Worm (Caenorhabditis elegans) whole organism, mixed stage, embryonic: ENCODE results near the gene C17H12.11.

Source experiments
- M03D4.4 ChIP-seq: sonication (generic microtip); optimal IDR thresholded peaks from 2 replicates; lab custom pipeline; 2017; ENCODE audit warnings: mild to moderate bottlenecking, missing genetic modification characterization, missing compliant biosample characterization
- bed-3 ChIP-seq: fragments of 200-800 bp; sonication (Bioruptor generic); optimal IDR thresholded peaks from 3 replicates; lab custom pipeline; 2018; ENCODE audit warnings: mild to moderate bottlenecking, missing genetic modification characterization, moderate library complexity, missing compliant biosample characterization
- blmp-1 ChIP-seq: fragments of 150-350 bp; optimal IDR thresholded peaks from 2 replicates; lab custom pipeline; 2014; ENCODE audit warnings: missing biosample characterization, missing genetic modification characterization
- ceh-39 ChIP-seq: fragments of 150-350 bp; optimal IDR thresholded peaks from 2 replicates; lab custom pipeline; 2014; ENCODE audit warnings: missing biosample characterization, missing genetic modification characterization
- ceh-43 ChIP-seq: fragments of 200-800 bp; sonication (Bioruptor generic); optimal IDR thresholded peaks from 2 replicates; lab custom pipeline; 2018; ENCODE audit warnings: mild to moderate bottlenecking, missing genetic modification characterization, moderate library complexity, missing compliant biosample characterization
- ceh-83 ChIP-seq: fragments of 200-800 bp; sonication (Bioruptor generic); optimal IDR thresholded peaks from 2 replicates; lab custom pipeline; 2018; ENCODE audit warnings: mild to moderate bottlenecking, missing genetic modification characterization, missing compliant biosample characterization
- ces-1 ChIP-seq: fragments of 150-350 bp; optimal IDR thresholded peaks from 2 replicates; lab custom pipeline; 2014; ENCODE audit warnings: missing biosample characterization, missing genetic modification reagents, missing genetic modification characterization
- cnd-1 ChIP-seq: fragments of 200-800 bp; sonication (Bioruptor generic); optimal IDR thresholded peaks from 2 replicates; lab custom pipeline; 2018; ENCODE audit warnings: mild to moderate bottlenecking, missing genetic modification characterization, missing compliant biosample characterization
- drap-1 ChIP-seq: fragments of 200-800 bp; sonication (Bioruptor generic); optimal IDR thresholded peaks from 3 replicates; lab custom pipeline; 2018; ENCODE audit warnings: mild to moderate bottlenecking, missing genetic modification characterization, missing compliant biosample characterization
- elt-1 ChIP-seq: sonication (generic microtip); optimal IDR thresholded peaks from 2 replicates; lab custom pipeline; 2017; ENCODE audit warnings: missing genetic modification characterization, mild to moderate bottlenecking, missing compliant biosample characterization, antibody characterized with exemption, moderate library complexity, borderline replicate concordance; ENCODE audit not compliant: insufficient read depth
- elt-3 ChIP-seq: fragments of 150-350 bp; optimal IDR thresholded peaks from 2 replicates; lab custom pipeline; 2014; ENCODE audit warnings: missing biosample characterization, missing genetic modification characterization
- flh-1 ChIP-seq: fragments of 200-800 bp; sonication (Bioruptor generic); optimal IDR thresholded peaks from 2 replicates; lab custom pipeline; 2018; ENCODE audit warnings: mild to moderate bottlenecking, missing genetic modification characterization, moderate library complexity, missing compliant biosample characterization
- ham-2 ChIP-seq: fragments of 200-800 bp; sonication (Bioruptor generic); optimal IDR thresholded peaks from 2 replicates; lab custom pipeline; 2018; ENCODE audit warnings: mild to moderate bottlenecking, missing genetic modification characterization, missing compliant biosample characterization
- hlh-1 ChIP-seq: fragments of 150-350 bp; optimal IDR thresholded peaks from 2 replicates; lab custom pipeline; 2014; ENCODE audit warnings: missing biosample characterization, missing genetic modification reagents, missing genetic modification characterization
- lin-13 ChIP-seq: fragments of 150-350 bp; optimal IDR thresholded peaks from 2 replicates; lab custom pipeline; 2014; ENCODE audit warnings: missing biosample characterization, missing genetic modification characterization
- lin-32 ChIP-seq: fragments of 200-800 bp; sonication (Bioruptor generic); optimal IDR thresholded peaks from 2 replicates; lab custom pipeline; 2018; ENCODE audit warnings: mild to moderate bottlenecking, missing genetic modification characterization, missing compliant biosample characterization
- lsy-2 ChIP-seq: fragments of 150-350 bp; optimal IDR thresholded peaks from 2 replicates; lab custom pipeline; 2014; ENCODE audit warnings: missing biosample characterization, missing genetic modification characterization
- mab-5 ChIP-seq: fragments of 150-350 bp; optimal IDR thresholded peaks from 2 replicates; lab custom pipeline; 2014; ENCODE audit warnings: missing biosample characterization, missing genetic modification characterization
- mep-1 ChIP-seq: fragments of 150-350 bp; optimal IDR thresholded peaks from 2 replicates; lab custom pipeline; 2017; ENCODE audit warnings: missing biosample characterization, missing genetic modification reagents, missing genetic modification characterization, inconsistent platforms
- mls-2 ChIP-seq: sonication (generic microtip); optimal IDR thresholded peaks from 2 replicates; lab custom pipeline; 2016; ENCODE audit warnings: mild to moderate bottlenecking, missing genetic modification characterization, moderate library complexity, missing compliant biosample characterization
- nhr-12 ChIP-seq: fragments of 150-350 bp; optimal IDR thresholded peaks from 2 replicates; lab custom pipeline; 2014; ENCODE audit warnings: missing biosample characterization, missing genetic modification characterization
- nhr-2 ChIP-seq: fragments of 150-350 bp; optimal IDR thresholded peaks from 2 replicates; lab custom pipeline; 2014; ENCODE audit warnings: missing biosample characterization, missing genetic modification characterization
- nhr-237 ChIP-seq: fragments of 150-350 bp; optimal IDR thresholded peaks from 2 replicates; lab custom pipeline; 2014; ENCODE audit warnings: missing biosample characterization, missing genetic modification characterization
- nhr-28 ChIP-seq: fragments of 150-350 bp; optimal IDR thresholded peaks from 2 replicates; lab custom pipeline; 2014; ENCODE audit warnings: missing biosample characterization, missing genetic modification characterization
- nhr-76 ChIP-seq: sonication (generic microtip); optimal IDR thresholded peaks from 2 replicates; lab custom pipeline; 2017; ENCODE audit warnings: missing biosample characterization, missing genetic modification characterization
- pha-4 ChIP-seq: fragments of 150-350 bp; optimal IDR thresholded peaks from 2 replicates; lab custom pipeline; 2018; ENCODE audit warnings: missing biosample characterization, missing genetic modification reagents, missing genetic modification characterization
- sem-2 ChIP-seq: fragments of 200-800 bp; sonication (Bioruptor generic); optimal IDR thresholded peaks from 2 replicates; lab custom pipeline; 2018; ENCODE audit warnings: mild to moderate bottlenecking, missing genetic modification characterization, missing compliant biosample characterization
- snpc-4 ChIP-seq: fragments of 150-350 bp; optimal IDR thresholded peaks from 2 replicates; lab custom pipeline; 2014; ENCODE audit warnings: missing biosample characterization, missing genetic modification characterization
- sptf-1 ChIP-seq: sonication (generic microtip); optimal IDR thresholded peaks from 2 replicates; lab custom pipeline; 2017; ENCODE audit warnings: mild to moderate bottlenecking, missing genetic modification characterization, moderate library complexity, missing compliant biosample characterization
- tbx-8 ChIP-seq: fragments of 200-800 bp; sonication (Bioruptor generic); optimal IDR thresholded peaks from 2 replicates; lab custom pipeline; 2018; ENCODE audit warnings: mild to moderate bottlenecking, missing genetic modification characterization, moderate library complexity, missing compliant biosample characterization
- unc-120 ChIP-seq: sonication (generic microtip); optimal IDR thresholded peaks from 2 replicates; lab custom pipeline; 2017; ENCODE audit warnings: missing genetic modification characterization, missing compliant biosample characterization; ENCODE audit not compliant: poor library complexity, severe bottlenecking
- unc-39 ChIP-seq: fragments of 150-350 bp; optimal IDR thresholded peaks from 2 replicates; lab custom pipeline; 2014; ENCODE audit warnings: missing biosample characterization, missing genetic modification characterization
- unc-62 ChIP-seq: fragments of 150-350 bp; optimal IDR thresholded peaks from 2 replicates; lab custom pipeline; 2014; ENCODE audit warnings: missing biosample characterization, missing genetic modification reagents, missing genetic modification characterization
- zip-8 ChIP-seq: fragments of 150-350 bp; optimal IDR thresholded peaks from 2 replicates; lab custom pipeline; 2014; ENCODE audit warnings: missing biosample characterization, missing genetic modification characterization
- ztf-11 ChIP-seq: fragments of 150-350 bp; optimal IDR thresholded peaks from 2 replicates; lab custom pipeline; 2014; ENCODE audit warnings: missing biosample characterization, missing genetic modification characterization

The C17H12.11 gene

DNA sequence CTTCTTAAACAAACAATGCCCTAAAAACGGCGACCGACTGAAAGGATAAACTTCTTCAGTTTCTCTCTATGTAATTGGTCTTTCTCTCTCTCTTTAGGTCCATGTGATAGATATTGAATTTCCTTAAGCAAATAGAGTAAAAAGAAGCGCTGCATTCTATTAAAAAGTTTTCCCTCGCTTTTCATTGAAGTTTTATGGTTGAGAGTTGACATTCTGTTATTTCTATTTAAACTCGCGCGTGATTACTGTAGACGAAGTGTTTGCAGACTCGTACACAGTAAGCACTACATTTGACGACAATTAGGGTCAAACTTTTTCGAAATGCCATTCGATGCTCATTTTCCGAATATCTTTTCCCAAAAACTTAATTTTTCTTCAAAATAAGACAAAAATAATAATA, 25.0 kb upstream of the C17H12.11 start:
- TF ChIP-seq unc-39 (no peak), tbx-8 (GFP tag; lab: Kevin White, UChicago) (no peak), blmp-1 (tag; lab: Kevin White, UChicago) (no peak), lin-13 (tag; lab: Kevin White, UChicago) (no peak), unc-120 (tag; lab: Kevin White, UChicago) (no peak), nhr-2 (tag; lab: Kevin White, UChicago) (no peak)
- TF ChIP-seq, all 35 proteins: peak for 0

DNA sequence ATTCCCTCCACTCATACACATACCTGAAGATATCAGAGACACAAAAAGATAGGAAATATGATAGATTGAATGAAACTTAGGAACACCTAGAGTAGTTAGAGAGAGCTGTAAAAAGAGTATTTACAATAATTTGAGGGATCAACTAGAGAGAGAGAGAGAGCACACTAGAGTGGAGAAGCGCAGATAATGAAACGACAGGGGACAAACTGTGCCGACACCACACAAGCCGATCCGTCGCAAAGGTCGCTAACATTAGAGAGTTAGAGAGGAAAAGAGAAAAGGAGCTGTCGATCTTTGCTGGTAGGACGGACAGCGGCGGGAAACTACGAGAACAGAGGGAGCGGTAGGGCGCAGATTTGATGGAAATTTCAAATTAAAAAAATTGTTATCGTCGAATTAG, 17.0 kb upstream of the C17H12.11 start, which contains the start of gene dyci-1:
Gene dyci-1, minus strand, starts transcription at position 122 of the 400 bp plus-strand sequence.
- TF ChIP-seq hlh-1 (tag; lab: Kevin White, UChicago) (peak; percentile 41), ztf-11 (tag; lab: Kevin White, UChicago) (no peak), elt-3 (tag; lab: Kevin White, UChicago) (no peak), ham-2 (GFP tag; lab: Kevin White, UChicago) (peak; percentile 91), unc-62 (GFP tag; lab: Kevin White, UChicago) (no peak), nhr-237 (tag; lab: Kevin White, UChicago) (no peak), pha-4 (tag; lab: Kevin White, UChicago) (peak; percentile 38), unc-120 (tag; lab: Kevin White, UChicago) (peak; percentile 77)

DNA sequence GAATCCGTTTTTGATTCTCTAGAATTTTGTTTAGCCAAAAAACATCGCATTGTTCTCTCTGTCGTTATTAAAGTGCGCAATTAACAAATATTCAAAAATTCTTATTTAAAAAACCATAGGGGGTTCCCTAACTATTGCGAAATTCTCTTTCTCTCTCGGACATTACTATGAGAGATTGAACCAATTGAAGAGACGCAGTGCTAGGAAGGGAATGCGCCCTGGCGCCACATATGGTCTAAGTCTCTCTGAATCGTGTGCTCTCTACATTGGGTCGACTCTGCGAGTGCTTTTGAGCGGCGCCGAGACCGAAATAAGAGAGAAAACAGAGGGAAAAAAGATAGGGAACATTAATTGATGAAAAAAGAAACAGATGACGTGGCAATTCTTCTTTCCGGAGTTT, 16.3 kb upstream of the C17H12.11 start:
- TF ChIP-seq pha-4 (tag; lab: Kevin White, UChicago) (no peak), zip-8 (tag; lab: Kevin White, UChicago) (no peak), mep-1 (tag; lab: Kevin White, UChicago) (peak; percentile 25), unc-120 (tag; lab: Kevin White, UChicago) (peak; percentile 80), nhr-237 (tag; lab: Kevin White, UChicago) (peak; percentile 49), ces-1 (GFP tag; lab: Kevin White, UChicago) (peak; percentile 35), drap-1 (GFP tag; lab: Kevin White, UChicago) (no peak), ham-2 (GFP tag; lab: Kevin White, UChicago) (no peak)
- TF ChIP-seq, all 35 proteins: peak for 4

DNA sequence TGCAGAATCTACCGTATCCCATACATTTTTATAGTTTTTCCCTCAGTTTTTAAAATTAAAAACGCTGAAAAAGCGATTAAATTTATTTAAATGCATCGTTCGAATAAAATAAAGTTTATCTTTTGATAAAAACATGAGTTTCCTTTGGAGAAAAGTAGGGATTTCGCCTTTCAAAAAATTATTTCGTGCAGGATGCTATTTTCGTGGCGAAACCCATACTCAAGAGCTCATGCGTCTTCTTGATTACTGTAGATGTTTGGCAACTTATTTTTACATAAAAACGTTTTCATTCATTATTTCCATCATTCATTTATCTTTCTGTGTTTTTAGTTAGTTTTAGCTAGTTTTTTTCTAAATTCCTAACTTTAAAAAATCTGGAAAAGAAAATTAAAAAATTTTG, 12.2 kb upstream of the C17H12.11 start:
- TF ChIP-seq unc-120 (tag; lab: Kevin White, UChicago) (no peak), mls-2 (tag; lab: Kevin White, UChicago) (no peak), sem-2 (GFP tag; lab: Kevin White, UChicago) (no peak), mep-1 (tag; lab: Kevin White, UChicago) (no peak)

DNA sequence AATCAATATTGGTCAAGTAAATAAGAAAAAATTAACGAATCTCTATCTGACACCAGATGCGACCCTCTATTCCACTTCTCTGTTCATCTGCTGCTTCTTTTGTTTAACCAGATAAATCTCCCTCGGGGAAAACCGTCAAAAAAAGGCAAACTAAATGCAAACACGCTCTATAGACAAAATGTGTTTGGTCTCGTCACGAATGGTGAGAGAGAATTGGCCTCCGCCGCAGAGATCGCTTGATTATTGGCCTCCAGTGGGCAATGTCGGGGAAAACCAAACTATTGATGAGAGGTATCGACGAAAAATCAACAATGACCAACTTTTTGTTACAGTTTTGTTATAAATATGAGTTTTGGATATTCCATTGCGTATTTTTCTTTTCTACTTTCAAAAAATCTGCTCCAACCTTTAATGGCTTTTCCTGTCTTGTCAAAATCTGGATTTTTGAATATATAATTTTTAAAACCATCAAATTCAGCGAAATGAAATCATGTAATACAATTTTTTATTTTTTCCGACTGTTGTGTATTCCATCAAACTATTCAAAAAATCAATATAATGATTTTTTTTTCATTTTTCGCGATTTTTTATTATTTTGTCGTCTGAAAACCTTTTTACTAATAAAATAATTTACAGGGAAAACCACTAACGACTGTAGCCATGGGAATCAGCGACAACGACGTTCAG, 11.6 kb upstream of the C17H12.11 start, which contains the start of the genes C17H12.2 and vha-8:
Gene C17H12.2, minus strand, starts transcription at position 51 of the 687 bp plus-strand sequence.
Gene vha-8, plus strand, starts transcription at position 637 of the 687 bp plus-strand sequence.
- TF ChIP-seq ceh-43: no peak
- peak; percentile 35 for TF ChIP-seq mab-5 (tag; lab: Kevin White, UChicago)
- TF ChIP-seq M03D4.4 (tag; lab: Kevin White, UChicago): no peak
- peak; percentile 44 for TF ChIP-seq nhr-2 (tag; lab: Kevin White, UChicago)
- no peak for TF ChIP-seq sem-2 (GFP tag; lab: Kevin White, UChicago)
- no peak for TF ChIP-seq nhr-28
- TF ChIP-seq cnd-1 (tag; lab: Kevin White, UChicago): peak; percentile 40
- TF ChIP-seq lsy-2 (tag; lab: Kevin White, UChicago): peak; percentile 82
- TF ChIP-seq ces-1 (GFP tag; lab: Kevin White, UChicago): peak; percentile 78
- peak; percentile 30 for TF ChIP-seq ham-2 (GFP tag; lab: Kevin White, UChicago)
- TF ChIP-seq nhr-76 (tag; lab: Kevin White, UChicago): no peak
- TF ChIP-seq elt-3 (tag; lab: Kevin White, UChicago): peak; percentile 41
- TF ChIP-seq unc-62 (GFP tag; lab: Kevin White, UChicago): peak; percentile 91
- TF ChIP-seq tbx-8 (GFP tag; lab: Kevin White, UChicago): no peak
- TF ChIP-seq mls-2 (tag; lab: Kevin White, UChicago): peak; percentile 31
- TF ChIP-seq mep-1 (tag; lab: Kevin White, UChicago): peak; percentile 99
- TF ChIP-seq lin-32: no peak
- peak; percentile 74 for TF ChIP-seq sptf-1
- TF ChIP-seq ztf-11 (tag; lab: Kevin White, UChicago): peak; percentile 36
- peak; percentile 43 for TF ChIP-seq blmp-1 (tag; lab: Kevin White, UChicago)
- TF ChIP-seq unc-39: no peak
- TF ChIP-seq unc-120 (tag; lab: Kevin White, UChicago): peak; percentile 93
- TF ChIP-seq elt-1 (tag; lab: Kevin White, UChicago): peak; percentile 34
- TF ChIP-seq ceh-83 (GFP tag; lab: Kevin White, UChicago): no peak
- TF ChIP-seq pha-4 (tag; lab: Kevin White, UChicago): peak; percentile 70
- TF ChIP-seq nhr-12: no peak
- peak; percentile 82 for TF ChIP-seq lin-13 (tag; lab: Kevin White, UChicago)
- peak; percentile 57 for TF ChIP-seq drap-1 (GFP tag; lab: Kevin White, UChicago)
- TF ChIP-seq bed-3 (GFP tag; lab: Kevin White, UChicago): no peak
- peak; percentile 75 for TF ChIP-seq hlh-1 (tag; lab: Kevin White, UChicago)
- TF ChIP-seq ceh-39 (tag; lab: Kevin White, UChicago): peak; percentile 85
- TF ChIP-seq zip-8 (tag; lab: Kevin White, UChicago): no peak
- no peak for TF ChIP-seq snpc-4
- peak; percentile 95 for TF ChIP-seq nhr-237 (tag; lab: Kevin White, UChicago)
- TF ChIP-seq flh-1 (GFP tag; lab: Kevin White, UChicago): no peak
